Fruit fly (Drosophila melanogaster): ENCODE results near the gene Act5C.

Gene Act5C

dm6 chrX:5876584-5876983 is 24.1 kb upstream of the Act5C start, which contains the start of gene mof (continued):
- TF ChIP-seq H15 (GFP tag; IDR thresholded peaks at IDR 0.05) (no peak), CG31388 (GFP tag; optimal IDR thresholded peaks at IDR 0.05) (no peak), Rx (GFP tag; IDR thresholded peaks at IDR 0.05) (no peak), ranshi (GFP tag; IDR thresholded peaks at IDR 0.05) (0 out of 2 replicates have a peak, but pooled peaks have one; percentile 9), Sry-δ (GFP tag; optimal IDR thresholded peaks at IDR 0.05) (peak; percentile 50), CG9437 (GFP tag; optimal IDR thresholded peaks at IDR 0.05) (no peak), wek (GFP tag; optimal IDR thresholded peaks at IDR 0.05) (no peak), lmd (GFP tag; IDR thresholded peaks at IDR 0.05) (no peak), Tbp (GFP tag; optimal IDR thresholded peaks at IDR 0.05) (no peak), Spps (tag; optimal IDR thresholded peaks at IDR 0.05) (no peak), maf-S (GFP tag; optimal IDR thresholded peaks at IDR 0.05) (no peak), ara (GFP tag; IDR thresholded peaks at IDR 0.05) (no peak), CG18764 (GFP tag; optimal IDR thresholded peaks at IDR 0.05) (no peak), CG14710 (tag; optimal IDR thresholded peaks at IDR 0.05) (peak; percentile 3), vnd (GFP tag; IDR thresholded peaks at IDR 0.05; ENCODE audit: partially characterized antibody) (peak; percentile 76), CG14965 (GFP tag; optimal IDR thresholded peaks at IDR 0.05; ENCODE audit: borderline replicate concordance) (no peak), jigr1 (GFP tag; IDR thresholded peaks at IDR 0.05) (no peak), CG11560 (tag; IDR thresholded peaks at IDR 0.05) (no peak), CG10462 (GFP tag; optimal IDR thresholded peaks at IDR 0.05) (no peak), amos (GFP tag; IDR thresholded peaks at IDR 0.05; ENCODE audit: partially characterized antibody) (peak; percentile 57; the same call in 1 of the 2 replicates), ato (GFP tag; IDR thresholded peaks at IDR 0.05; ENCODE audit: partially characterized antibody) (peak; percentile 71), kah (GFP tag; optimal IDR thresholded peaks at IDR 0.05) (no peak), Awh (GFP tag; IDR thresholded peaks at IDR 0.05) (no peak), cg (GFP tag; optimal IDR thresholded peaks at IDR 0.05) (no peak), psq (GFP tag; optimal IDR thresholded peaks at IDR 0.05) (no peak), Side (GFP tag; optimal IDR thresholded peaks at IDR 0.05) (no peak), CG1024 (GFP tag; IDR thresholded peaks at IDR 0.05) (no peak), ken (GFP tag; IDR thresholded peaks at IDR 0.05) (no peak), nerfin-2 (GFP tag; IDR thresholded peaks at IDR 0.05; ENCODE audit: partially characterized antibody) (peak; percentile 86), CG3407 (GFP tag; optimal IDR thresholded peaks at IDR 0.05) (no peak), B-H2 (GFP tag; optimal IDR thresholded peaks at IDR 0.05) (no peak), Sin3A (optimal IDR thresholded peaks at IDR 0.05) (no peak), CHES-1-like (GFP tag; optimal IDR thresholded peaks at IDR 0.05) (no peak), CG1647 (GFP tag; optimal IDR thresholded peaks at IDR 0.05) (no peak), CG33557 (GFP tag; optimal IDR thresholded peaks at IDR 0.05) (no peak), H2.0 (GFP tag; IDR thresholded peaks at IDR 0.05) (no peak), Adf1 (GFP tag; IDR thresholded peaks at IDR 0.05) (no peak), twi (tag; optimal IDR thresholded peaks at IDR 0.05) (no peak), CG15269 (tag; optimal IDR thresholded peaks at IDR 0.05) (no peak), CG8765 (GFP tag; IDR thresholded peaks at IDR 0.05) (no peak), Dip3 (GFP tag; optimal IDR thresholded peaks at IDR 0.05) (no peak), BEAF-32 (GFP tag; optimal IDR thresholded peaks at IDR 0.05) (peak; percentile 62), Med (GFP tag) (peak; percentile 60), crp (GFP tag; optimal IDR thresholded peaks at IDR 0.05) (peak in 1 of 2 experiments; percentile 3), sisA (GFP tag; IDR thresholded peaks at IDR 0.05) (no peak), onecut (GFP tag; IDR thresholded peaks at IDR 0.05) (no peak), gce (GFP tag; IDR thresholded peaks at IDR 0.05) (no peak), CG4360 (GFP tag; IDR thresholded peaks at IDR 0.05) (no peak), ERR (GFP tag; optimal IDR thresholded peaks at IDR 0.05) (no peak), CG1602 (GFP tag; optimal IDR thresholded peaks at IDR 0.05) (no peak), Lim3 (GFP tag; IDR thresholded peaks at IDR 0.05) (no peak), zfh2 (GFP tag; optimal IDR thresholded peaks at IDR 0.05) (no peak), Ets97D (GFP tag; optimal IDR thresholded peaks at IDR 0.05) (peak; percentile 25)

Data from whole organism, embryonic.